Fruit fly (Drosophila melanogaster) whole organism: ENCODE data around the gene CCT7.

ENCODE experiments used
- psq ChIP-seq: fragments of >200 bp; optimal IDR thresholded peaks from 2 replicates; lab custom pipeline; 2017
- usp ChIP-seq: fragments of >200 bp; optimal IDR thresholded peaks from 2 replicates; lab custom pipeline; 2017; ENCODE audit warnings: missing biosample characterization, missing genetic modification characterization, mixed read lengths

DNA sequence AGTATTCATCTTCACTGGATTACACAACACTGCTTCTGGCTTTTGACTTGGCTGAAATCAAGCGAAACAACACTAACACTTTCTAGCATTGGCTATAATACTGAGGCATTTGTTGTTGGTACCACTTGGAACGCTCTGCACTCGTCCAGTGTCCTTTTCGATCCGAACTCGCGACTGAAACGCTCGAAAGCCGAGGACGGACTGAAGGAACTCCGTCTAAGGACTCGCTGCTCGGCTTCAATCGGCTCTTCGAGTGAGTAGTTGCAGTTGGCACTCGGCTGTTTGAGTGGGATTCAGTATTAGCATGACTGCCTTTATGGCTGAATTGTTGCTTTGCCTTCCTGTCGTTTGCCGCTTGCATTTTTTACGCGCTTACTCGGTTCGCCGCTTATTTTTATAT is 33.4 kb upstream of the CCT7 start, which contains the start of the genes CG34135 and CG11768:
- TF ChIP-seq psq (lab: Kevin White, UChicago) (no peak), usp (no peak)
